Worm (Caenorhabditis elegans) whole organism, L3 larva: ENCODE results near the gene R10F2.6.
A peak's percentile ranks its signal among the peaks of the same experiment; 100 is the strongest.

Experiments
- R02D3.7 ChIP-seq: fragments of 150-350 bp; optimal IDR thresholded peaks from 2 replicates; lab custom pipeline; 2014; ENCODE audit warnings: missing biosample characterization, missing genetic modification characterization
- ZK546.5 ChIP-seq: sonication (generic microtip); optimal IDR thresholded peaks from 2 replicates; lab custom pipeline; 2017; ENCODE audit warnings: missing biosample characterization, missing genetic modification characterization
- ama-1 ChIP-seq: fragments of 150-350 bp; optimal IDR thresholded peaks from 2 replicates; lab custom pipeline; 2018
- ceh-28 ChIP-seq: fragments of 150-350 bp; optimal IDR thresholded peaks from 2 replicates; lab custom pipeline; 2014; ENCODE audit warnings: missing biosample characterization, missing genetic modification reagents, missing genetic modification characterization
- ceh-82 ChIP-seq: fragments of 150-350 bp; optimal IDR thresholded peaks from 2 replicates; lab custom pipeline; 2014; ENCODE audit warnings: missing biosample characterization, missing genetic modification characterization
- ceh-9 ChIP-seq: sonication (generic microtip); optimal IDR thresholded peaks from 2 replicates; lab custom pipeline; 2018; ENCODE audit warnings: missing biosample characterization, missing genetic modification characterization
- daf-12 ChIP-seq: fragments of 150-350 bp; optimal IDR thresholded peaks from 2 replicates; lab custom pipeline; 2014; ENCODE audit warnings: missing biosample characterization, missing genetic modification reagents, missing genetic modification characterization
- egl-27 ChIP-seq: sonication (generic microtip); optimal IDR thresholded peaks from 4 replicates; lab custom pipeline; 2017; ENCODE audit warnings: missing biosample characterization, missing genetic modification reagents, missing genetic modification characterization
- egl-5 ChIP-seq: fragments of 150-350 bp; optimal IDR thresholded peaks from 2 replicates; lab custom pipeline; 2017; ENCODE audit warnings: missing biosample characterization, missing genetic modification reagents, missing genetic modification characterization, inconsistent platforms
- elt-1 ChIP-seq: fragments of 150-350 bp; optimal IDR thresholded peaks from 2 replicates; lab custom pipeline; 2014; ENCODE audit warnings: missing biosample characterization, missing genetic modification characterization
- elt-2 ChIP-seq: sonication (generic microtip); optimal IDR thresholded peaks from 2 replicates; lab custom pipeline; 2016; ENCODE audit warnings: missing genetic modification reagents, mild to moderate bottlenecking, missing genetic modification characterization, missing compliant biosample characterization
- elt-3 ChIP-seq, 3 experiments: fragments of 150-350 bp in 1 of 3; sonication (generic microtip) in 2 of 3; optimal IDR thresholded peaks; 2 replicates in 2 of 3; 4 replicates in 1 of 3; lab custom pipeline; 2014 to 2017; ENCODE audit warnings: missing biosample characterization in 3 of 3, missing genetic modification characterization in 3 of 3
- eor-1 ChIP-seq, 2 experiments: fragments of 150-350 bp; optimal IDR thresholded peaks; 2 replicates each; lab custom pipeline; 2014 to 2018; ENCODE audit warnings: missing biosample characterization in 2 of 2, missing genetic modification characterization in 2 of 2
- fkh-2 ChIP-seq: fragments of 150-350 bp; optimal IDR thresholded peaks from 2 replicates; lab custom pipeline; 2014; ENCODE audit warnings: missing biosample characterization, missing genetic modification reagents, missing genetic modification characterization
- fos-1 ChIP-seq: fragments of 150-350 bp; optimal IDR thresholded peaks from 2 replicates; lab custom pipeline; 2014; ENCODE audit warnings: missing biosample characterization, missing genetic modification characterization
- hmg-11 ChIP-seq: sonication (generic microtip); optimal IDR thresholded peaks from 2 replicates; lab custom pipeline; 2016; ENCODE audit warnings: missing genetic modification characterization, missing compliant biosample characterization
- jun-1 ChIP-seq: fragments of 150-350 bp; optimal IDR thresholded peaks from 2 replicates; lab custom pipeline; 2014; ENCODE audit warnings: missing biosample characterization, missing genetic modification reagents, missing genetic modification characterization
- lin-15B ChIP-seq: fragments of 150-350 bp; optimal IDR thresholded peaks from 2 replicates; lab custom pipeline; 2014; ENCODE audit warnings: missing biosample characterization, missing genetic modification characterization
- lin-39 ChIP-seq: fragments of 150-350 bp; optimal IDR thresholded peaks from 2 replicates; lab custom pipeline; 2018; ENCODE audit warnings: missing biosample characterization, missing genetic modification reagents, missing genetic modification characterization
- lsy-12 ChIP-seq: sonication (generic microtip); optimal IDR thresholded peaks from 2 replicates; lab custom pipeline; 2016; ENCODE audit warnings: mild to moderate bottlenecking, missing genetic modification characterization, missing compliant biosample characterization
- mdl-1 ChIP-seq: fragments of 150-350 bp; optimal IDR thresholded peaks from 2 replicates; lab custom pipeline; 2014; ENCODE audit warnings: missing biosample characterization, missing genetic modification characterization
- mml-1 ChIP-seq: fragments of 150-350 bp; sonication (generic microtip); optimal IDR thresholded peaks from 3 replicates; lab custom pipeline; 2014; ENCODE audit warnings: missing biosample characterization, missing genetic modification characterization
- nfya-1 ChIP-seq: sonication (generic microtip); optimal IDR thresholded peaks from 2 replicates; lab custom pipeline; 2017; ENCODE audit warnings: missing genetic modification characterization, mild to moderate bottlenecking, missing compliant biosample characterization, antibody characterized with exemption, moderate library complexity; ENCODE audit not compliant: insufficient read depth
- nhr-11 ChIP-seq: fragments of 150-350 bp; optimal IDR thresholded peaks from 2 replicates; lab custom pipeline; 2014; ENCODE audit warnings: missing biosample characterization, missing genetic modification characterization
- nhr-23 ChIP-seq: fragments of 150-350 bp; optimal IDR thresholded peaks from 2 replicates; lab custom pipeline; 2014; ENCODE audit warnings: missing biosample characterization, missing genetic modification reagents, missing genetic modification characterization
- nhr-25 ChIP-seq: sonication (generic microtip); optimal IDR thresholded peaks from 2 replicates; lab custom pipeline; 2017; ENCODE audit warnings: missing biosample characterization, missing genetic modification characterization
- nhr-43 ChIP-seq: sonication (generic microtip); optimal IDR thresholded peaks from 2 replicates; lab custom pipeline; 2016; ENCODE audit warnings: mild to moderate bottlenecking, missing genetic modification characterization, missing compliant biosample characterization; ENCODE audit not compliant: poor library complexity, severe bottlenecking
- nhr-67 ChIP-seq: fragments of 150-350 bp; optimal IDR thresholded peaks from 2 replicates; lab custom pipeline; 2014; ENCODE audit warnings: missing biosample characterization, missing genetic modification characterization
- pha-4 ChIP-seq: fragments of 150-350 bp; optimal IDR thresholded peaks from 2 replicates; lab custom pipeline; 2014; ENCODE audit warnings: missing biosample characterization, missing genetic modification reagents, missing genetic modification characterization
- pqm-1 ChIP-seq: fragments of 150-350 bp; optimal IDR thresholded peaks from 2 replicates; lab custom pipeline; 2017; ENCODE audit warnings: missing biosample characterization, missing genetic modification characterization, inconsistent platforms
- sea-2 ChIP-seq: fragments of 150-350 bp; sonication (generic microtip); optimal IDR thresholded peaks from 4 replicates; lab custom pipeline; 2014; ENCODE audit warnings: missing biosample characterization, missing genetic modification reagents, missing genetic modification characterization
- skn-1 ChIP-seq: fragments of 150-350 bp; optimal IDR thresholded peaks from 2 replicates; lab custom pipeline; 2014; ENCODE audit warnings: missing biosample characterization, missing genetic modification characterization
- snpc-4 ChIP-seq: fragments of 150-350 bp; optimal IDR thresholded peaks from 2 replicates; lab custom pipeline; 2014; ENCODE audit warnings: missing biosample characterization, missing genetic modification characterization
- tbx-2 ChIP-seq: sonication (generic microtip); optimal IDR thresholded peaks from 2 replicates; lab custom pipeline; 2016; ENCODE audit warnings: mild to moderate bottlenecking, missing genetic modification characterization, missing compliant biosample characterization
- unc-62 ChIP-seq: fragments of 150-350 bp; sonication (generic microtip); optimal IDR thresholded peaks from 4 replicates; lab custom pipeline; 2014; ENCODE audit warnings: missing biosample characterization, missing genetic modification reagents, missing genetic modification characterization
- zag-1 ChIP-seq: fragments of 150-350 bp; optimal IDR thresholded peaks from 2 replicates; lab custom pipeline; 2014; ENCODE audit warnings: missing biosample characterization, missing genetic modification characterization
- ztf-11 ChIP-seq: fragments of 150-350 bp; optimal IDR thresholded peaks from 2 replicates; lab custom pipeline; 2014; ENCODE audit warnings: missing biosample characterization, missing genetic modification characterization
- ztf-4 ChIP-seq: fragments of 150-350 bp; optimal IDR thresholded peaks from 2 replicates; lab custom pipeline; 2014; ENCODE audit warnings: missing biosample characterization, missing genetic modification characterization

Gene R10F2.6

DNA sequence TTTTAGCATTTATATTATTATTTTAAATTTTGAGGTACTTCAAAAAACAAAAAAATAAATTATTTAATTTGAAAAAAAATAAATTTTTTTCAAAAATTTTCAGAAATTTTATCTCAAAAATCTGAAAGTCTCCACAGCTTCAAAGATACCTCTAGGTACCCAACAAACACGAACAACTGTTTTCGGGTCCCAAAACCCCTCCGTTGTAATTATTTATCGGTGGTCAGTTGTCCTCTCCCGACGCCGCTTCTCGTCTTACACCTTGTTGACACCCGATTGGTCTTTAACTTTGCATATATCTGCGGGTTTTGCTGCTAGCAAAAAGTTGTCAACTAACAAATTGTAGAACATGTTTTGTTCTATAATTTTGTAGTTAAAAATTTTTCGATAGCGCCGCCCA is 32.3 kb upstream of the R10F2.6 start:
- TF ChIP-seq daf-12 (no peak), zag-1 (tag; lab: Kevin White, UChicago) (no peak)
- TF ChIP-seq, all 47 proteins: peak for 0

ce11 chrIII:2975689-2976088 is 31.8 kb upstream of the R10F2.6 start, which contains the start of gene Y55D5A.3:
Y55D5A.3 (minus strand) TSS chrIII:2975789.
- TF ChIP-seq nhr-25 (tag; lab: Kevin White, UChicago) (no peak), egl-27 (tag; lab: Kevin White, UChicago) (no peak)

- peak; percentile 56 for TF ChIP-seq elt-1 (tag; lab: Kevin White, UChicago)
- no peak for TF ChIP-seq ceh-82
These were observed 29.1 kb upstream of the R10F2.6 start for ce11 chrIII:2972977-2973376.

- TF ChIP-seq unc-62 (GFP tag; lab: Kevin White, UChicago): no peak
- no peak for TF ChIP-seq mml-1
- no peak for TF ChIP-seq skn-1 (tag; lab: Kevin White, UChicago)
- no peak for TF ChIP-seq ama-1 (lab: Kevin White, UChicago)
- peak; percentile 30 for TF ChIP-seq nfya-1 (tag; lab: Kevin White, UChicago)
These were observed 26.4 kb upstream of the R10F2.6 start for ce11 chrIII:2970251-2970650.

DNA sequence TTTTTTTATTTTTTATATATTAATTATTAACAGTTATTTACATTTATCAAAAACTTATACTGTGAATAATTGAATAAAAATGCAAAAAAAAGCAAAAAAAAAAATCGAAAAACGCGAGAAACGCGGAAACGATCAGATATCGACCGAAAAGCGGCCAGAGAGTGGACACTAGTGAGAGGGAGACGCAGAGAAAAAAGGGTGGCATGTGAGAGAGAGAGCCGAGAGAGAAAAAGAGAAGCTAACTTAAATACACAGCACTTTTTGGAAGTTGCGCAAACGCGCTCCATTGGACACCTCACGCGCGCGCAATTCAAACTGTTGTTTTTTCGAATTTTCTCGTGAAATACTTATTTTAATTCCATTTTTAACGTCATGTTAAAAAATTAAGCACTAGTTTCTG is 22.6 kb upstream of the R10F2.6 start:
- peak; percentile 71 for TF ChIP-seq nhr-23 (tag; lab: Kevin White, UChicago)
- peak; percentile 24 for TF ChIP-seq tbx-2 (tag; lab: Kevin White, UChicago)
- TF ChIP-seq pqm-1 (tag; lab: Kevin White, UChicago): no peak
- TF ChIP-seq elt-3 (tag; optimal IDR thresholded peaks at IDR 0.05; lab: Kevin White, UChicago): no peak
- no peak for TF ChIP-seq nhr-67 (tag; lab: Kevin White, UChicago)
- TF ChIP-seq egl-5 (tag; lab: Kevin White, UChicago): peak; percentile 20
- peak; percentile 87 for TF ChIP-seq nfya-1 (tag; lab: Kevin White, UChicago)
- TF ChIP-seq elt-1 (tag; lab: Kevin White, UChicago): no peak
- no peak for TF ChIP-seq unc-62 (GFP tag; lab: Kevin White, UChicago)
- TF ChIP-seq elt-2 (tag; lab: Kevin White, UChicago): peak; percentile 61
- TF ChIP-seq mml-1: no peak
- no peak for TF ChIP-seq ztf-11 (tag; lab: Kevin White, UChicago)
- peak; percentile 78 for TF ChIP-seq nhr-43 (tag; lab: Kevin White, UChicago)
- peak; percentile 83 for TF ChIP-seq lin-15B (tag; lab: Kevin White, UChicago)
- TF ChIP-seq nhr-25 (tag; lab: Kevin White, UChicago): peak; percentile 46
- TF ChIP-seq R02D3.7 (tag; lab: Kevin White, UChicago): peak; percentile 64
- peak; percentile 21 for TF ChIP-seq snpc-4 (tag; lab: Kevin White, UChicago)
- TF ChIP-seq ceh-28: peak; percentile 82
- TF ChIP-seq pha-4 (tag; lab: Kevin White, UChicago): peak; percentile 85
- TF ChIP-seq eor-1 (tag; optimal IDR thresholded peaks at IDR 0.05; lab: Kevin White, UChicago): no peak
- TF ChIP-seq sea-2 (GFP tag; lab: Kevin White, UChicago): no peak
- no peak for TF ChIP-seq ceh-9 (tag; lab: Kevin White, UChicago)
- no peak for TF ChIP-seq mdl-1
- TF ChIP-seq lsy-12 (tag; lab: Kevin White, UChicago): peak; percentile 34
- TF ChIP-seq fkh-2 (tag; lab: Kevin White, UChicago): no peak
- no peak for TF ChIP-seq fos-1
- TF ChIP-seq ztf-4 (tag; lab: Kevin White, UChicago): no peak
- TF ChIP-seq hmg-11 (tag; lab: Kevin White, UChicago): peak; percentile 89
- no peak for TF ChIP-seq ZK546.5 (tag; lab: Kevin White, UChicago)
- peak; percentile 3 for TF ChIP-seq nhr-11
- TF ChIP-seq egl-27 (tag; lab: Kevin White, UChicago): no peak
- TF ChIP-seq jun-1 (tag; lab: Kevin White, UChicago): no peak
- TF ChIP-seq lin-39 (tag; lab: Kevin White, UChicago): peak; percentile 68
